Worm (Caenorhabditis elegans) whole organism, late embryonic: ENCODE data around the gene alh-3.

Source experiments
- ahr-1 ChIP-seq: sonication (generic microtip); optimal IDR thresholded peaks from 2 replicates; lab custom pipeline; 2016; ENCODE audit warnings: missing genetic modification characterization, missing compliant biosample characterization
- dmd-4 ChIP-seq: sonication (generic microtip); optimal IDR thresholded peaks from 2 replicates; lab custom pipeline; 2016; ENCODE audit warnings: borderline replicate concordance, missing genetic modification characterization, missing compliant biosample characterization
- elt-2 ChIP-seq: sonication (generic microtip); optimal IDR thresholded peaks from 2 replicates; lab custom pipeline; 2016; ENCODE audit warnings: missing genetic modification reagents, missing genetic modification characterization, missing compliant biosample characterization
- nhr-11 ChIP-seq: fragments of 150-350 bp; optimal IDR thresholded peaks from 2 replicates; lab custom pipeline; 2014; ENCODE audit warnings: missing biosample characterization, missing genetic modification characterization

DNA sequence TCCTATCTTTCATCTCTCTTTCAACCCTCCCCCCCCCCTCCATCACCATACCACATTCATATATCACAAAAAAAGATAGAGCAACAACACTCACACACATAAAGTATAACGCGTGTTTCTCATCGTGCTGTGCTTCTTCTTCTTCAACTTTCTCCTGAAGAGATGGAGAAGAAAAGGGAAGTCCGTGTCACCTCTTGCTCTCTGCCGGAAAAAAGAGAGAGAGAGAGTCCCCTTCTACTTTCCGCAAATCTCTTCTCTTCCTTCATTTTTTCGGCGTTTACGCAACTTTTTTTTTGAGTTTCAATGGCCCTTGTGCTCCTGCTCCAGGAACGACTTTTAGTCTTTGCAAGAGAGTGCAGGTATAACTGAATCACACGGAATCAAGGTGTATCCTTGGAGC, 42.7 kb upstream of the alh-3 start:
- no peak for TF ChIP-seq ahr-1 (tag; lab: Kevin White, UChicago)
- TF ChIP-seq nhr-11 (tag; lab: Kevin White, UChicago), result no peak
- TF ChIP-seq elt-2 (tag; lab: Kevin White, UChicago), result no peak
- no peak for TF ChIP-seq dmd-4 (tag; lab: Kevin White, UChicago)
